Fruit fly (Drosophila melanogaster): ENCODE results near the gene Cpr65Aw.

The Cpr65Aw gene

DNA sequence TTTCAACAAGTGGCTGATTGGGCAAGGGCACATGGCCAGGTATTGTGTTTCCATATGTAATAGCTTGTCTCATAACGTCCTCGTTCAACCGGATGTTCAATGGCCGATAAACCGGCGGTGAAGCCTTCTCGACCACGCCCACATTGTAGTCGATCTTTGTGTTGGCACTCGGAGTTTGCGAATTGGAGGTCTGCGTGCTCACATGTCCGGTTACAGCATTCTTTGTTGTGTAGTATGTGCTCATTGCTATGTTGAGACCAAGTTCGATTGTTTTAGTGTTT is 16.9 kb downstream of the Cpr65Aw start:
- TF ChIP-seq Rel (GFP tag; optimal IDR thresholded peaks at IDR 0.05) (no peak), Rel (tag; optimal IDR thresholded peaks at IDR 0.05) (no peak), HLH106 (tag; optimal IDR thresholded peaks at IDR 0.05) (no peak), OdsH (GFP tag; optimal IDR thresholded peaks at IDR 0.05) (no peak), dmrt93B (GFP tag; optimal IDR thresholded peaks at IDR 0.05) (no peak), CG9705 (GFP tag; optimal IDR thresholded peaks at IDR 0.05) (no peak), psq (GFP tag; optimal IDR thresholded peaks at IDR 0.05) (no peak), sv (GFP tag; optimal IDR thresholded peaks at IDR 0.05) (no peak), h (GFP tag; optimal IDR thresholded peaks at IDR 0.05) (no peak), tai (GFP tag; optimal IDR thresholded peaks at IDR 0.05) (no peak), Myc (optimal IDR thresholded peaks at IDR 0.05) (no peak)

DNA sequence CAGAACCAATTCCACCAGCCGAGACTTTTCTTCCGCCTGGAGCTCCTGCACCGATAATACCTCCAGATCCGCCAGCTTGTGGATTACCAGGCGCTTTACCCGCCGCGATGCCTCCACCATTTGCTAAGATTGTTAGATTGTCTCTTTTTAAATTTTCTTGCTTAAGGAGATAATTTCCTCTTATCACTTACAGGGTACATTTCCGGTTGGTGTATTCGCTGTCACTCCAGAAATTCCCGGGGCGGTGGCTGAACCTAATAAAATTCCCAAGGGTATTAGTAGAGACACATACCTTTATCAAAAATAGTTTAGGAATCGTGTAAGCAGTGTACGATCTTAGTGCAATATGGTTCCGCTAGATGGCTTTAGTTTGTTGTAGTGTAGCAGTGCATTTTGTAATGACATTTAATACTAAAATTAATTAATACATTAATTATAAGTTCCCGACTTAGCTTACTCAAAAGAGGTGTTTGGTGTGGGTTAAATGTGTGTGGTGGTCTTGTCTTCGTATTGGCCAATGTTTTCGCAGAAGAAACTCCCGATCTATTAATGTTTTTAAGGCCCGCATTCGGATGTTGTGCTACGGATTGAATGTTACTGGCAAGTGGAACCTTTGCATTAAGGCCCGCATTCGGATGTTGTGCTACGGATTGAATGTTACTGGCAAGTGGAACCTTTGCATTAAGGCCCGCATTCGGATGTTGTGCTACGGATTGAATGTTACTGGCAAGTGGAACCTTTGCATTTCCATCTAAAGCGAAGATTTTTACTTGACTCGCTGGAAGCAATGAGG is 17.4 kb downstream of the Cpr65Aw start:
- TF ChIP-seq Rel (GFP tag; optimal IDR thresholded peaks at IDR 0.05) (no peak), Rel (tag; optimal IDR thresholded peaks at IDR 0.05) (no peak), tai (GFP tag; optimal IDR thresholded peaks at IDR 0.05) (no peak), psq (GFP tag; optimal IDR thresholded peaks at IDR 0.05) (no peak), Sp1 (GFP tag; optimal IDR thresholded peaks at IDR 0.05) (no peak), CG9705 (GFP tag; optimal IDR thresholded peaks at IDR 0.05) (peak; percentile 32), HLH106 (tag; optimal IDR thresholded peaks at IDR 0.05) (peak; percentile 50), fru (GFP tag; optimal IDR thresholded peaks at IDR 0.05) (peak; percentile 20), Dif (GFP tag; optimal IDR thresholded peaks at IDR 0.05; ENCODE audit: partially characterized antibody) (no peak), sv (GFP tag; optimal IDR thresholded peaks at IDR 0.05) (peak; percentile 4), dmrt93B (GFP tag; optimal IDR thresholded peaks at IDR 0.05) (peak; percentile 17), dsf (GFP tag; optimal IDR thresholded peaks at IDR 0.05; ENCODE audit: borderline replicate concordance) (no peak), rgr (GFP tag; optimal IDR thresholded peaks at IDR 0.05) (peak; percentile 33), Myc (optimal IDR thresholded peaks at IDR 0.05) (peak; percentile 86), usp (GFP tag; optimal IDR thresholded peaks at IDR 0.05) (no peak)

DNA sequence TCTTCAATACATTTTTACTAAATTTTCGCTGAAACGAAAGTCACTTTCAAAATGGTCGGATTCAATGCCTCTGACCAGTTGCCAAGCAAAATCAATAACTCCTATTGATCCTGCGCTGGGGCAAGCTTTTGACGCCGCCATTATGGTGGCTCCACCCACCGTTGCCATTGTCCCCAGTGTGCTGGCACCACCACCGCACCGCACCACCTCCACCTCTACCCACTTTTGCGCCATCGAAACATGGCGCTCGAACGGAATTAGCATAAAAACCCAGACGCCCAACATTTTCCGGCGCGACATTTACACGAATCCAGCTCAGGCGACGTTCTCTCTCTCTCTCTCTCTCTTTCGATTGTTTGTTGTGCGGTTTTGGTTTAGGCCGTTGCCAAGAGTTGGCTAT is 25.3 kb downstream of the Cpr65Aw start:
- TF ChIP-seq Abd-B (GFP tag; optimal IDR thresholded peaks at IDR 0.05): no peak
- TF ChIP-seq Mio (GFP tag; optimal IDR thresholded peaks at IDR 0.05): no peak
- TF ChIP-seq tai (GFP tag; optimal IDR thresholded peaks at IDR 0.05): no peak
- no peak for TF ChIP-seq Hnf4 (GFP tag; optimal IDR thresholded peaks at IDR 0.05)
- no peak for TF ChIP-seq HLH106 (tag; optimal IDR thresholded peaks at IDR 0.05)
- no peak for TF ChIP-seq CG32264 (GFP tag; optimal IDR thresholded peaks at IDR 0.05)
- no peak for TF ChIP-seq lola (GFP tag; optimal IDR thresholded peaks at IDR 0.05)
- no peak for TF ChIP-seq dsf (GFP tag; optimal IDR thresholded peaks at IDR 0.05; ENCODE audit: borderline replicate concordance)
- TF ChIP-seq Dif (GFP tag; optimal IDR thresholded peaks at IDR 0.05; ENCODE audit: partially characterized antibody): no peak
- TF ChIP-seq usp (GFP tag; optimal IDR thresholded peaks at IDR 0.05): no peak
- TF ChIP-seq psq (GFP tag; optimal IDR thresholded peaks at IDR 0.05): no peak
- TF ChIP-seq fru (GFP tag; optimal IDR thresholded peaks at IDR 0.05): no peak
- no peak for TF ChIP-seq Rel (GFP tag; optimal IDR thresholded peaks at IDR 0.05)
- TF ChIP-seq Rel (tag; optimal IDR thresholded peaks at IDR 0.05): no peak

DNA sequence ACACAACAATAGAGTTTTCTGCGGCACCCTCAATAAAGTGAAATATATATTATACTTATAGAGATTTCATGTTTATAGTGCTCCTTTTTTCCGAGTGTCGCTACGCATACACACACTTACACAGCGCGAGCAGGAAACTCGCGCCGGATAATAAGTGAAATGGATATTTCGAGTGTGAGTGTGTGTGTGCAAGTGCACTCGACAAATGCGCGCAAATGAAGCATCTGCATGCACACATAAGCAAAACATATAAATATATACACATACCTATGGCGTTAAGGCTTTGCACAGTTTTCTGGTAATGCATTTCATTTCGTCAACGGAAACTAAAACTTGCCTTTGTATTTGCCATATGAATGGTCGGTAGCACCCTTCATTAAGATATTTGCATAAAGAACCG is 26.7 kb downstream of the Cpr65Aw start:
- TF ChIP-seq Abd-B (GFP tag; optimal IDR thresholded peaks at IDR 0.05) (no peak), GATAd (GFP tag; optimal IDR thresholded peaks at IDR 0.05) (no peak), CG32264 (GFP tag; optimal IDR thresholded peaks at IDR 0.05) (no peak), Myc (optimal IDR thresholded peaks at IDR 0.05) (no peak), Dfd (GFP tag; optimal IDR thresholded peaks at IDR 0.05) (no peak)

DNA sequence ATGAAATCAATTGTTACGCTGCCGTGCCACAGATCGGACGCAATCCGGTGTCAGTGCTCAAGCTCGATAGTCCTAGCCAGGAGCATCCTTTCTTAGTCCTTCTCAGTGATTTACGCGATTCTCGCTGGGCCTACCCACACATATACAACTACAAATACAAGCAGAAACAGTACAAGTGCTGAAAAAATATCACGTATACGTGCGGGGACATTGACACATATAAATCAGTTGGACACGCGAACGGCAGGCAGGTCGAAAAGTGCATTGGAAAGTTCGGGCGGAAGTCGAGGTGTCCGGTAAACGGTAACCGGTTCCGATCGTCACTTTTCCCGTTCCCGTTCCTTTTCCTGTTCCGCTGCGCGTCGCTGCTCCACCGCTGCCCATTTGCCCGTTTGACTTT is 30.8 kb downstream of the Cpr65Aw start:
- TF ChIP-seq dl (GFP tag; optimal IDR thresholded peaks at IDR 0.05; ENCODE audit: insufficient read depth in 1 of 2, partially characterized antibody in 2 of 2): no peak

DNA sequence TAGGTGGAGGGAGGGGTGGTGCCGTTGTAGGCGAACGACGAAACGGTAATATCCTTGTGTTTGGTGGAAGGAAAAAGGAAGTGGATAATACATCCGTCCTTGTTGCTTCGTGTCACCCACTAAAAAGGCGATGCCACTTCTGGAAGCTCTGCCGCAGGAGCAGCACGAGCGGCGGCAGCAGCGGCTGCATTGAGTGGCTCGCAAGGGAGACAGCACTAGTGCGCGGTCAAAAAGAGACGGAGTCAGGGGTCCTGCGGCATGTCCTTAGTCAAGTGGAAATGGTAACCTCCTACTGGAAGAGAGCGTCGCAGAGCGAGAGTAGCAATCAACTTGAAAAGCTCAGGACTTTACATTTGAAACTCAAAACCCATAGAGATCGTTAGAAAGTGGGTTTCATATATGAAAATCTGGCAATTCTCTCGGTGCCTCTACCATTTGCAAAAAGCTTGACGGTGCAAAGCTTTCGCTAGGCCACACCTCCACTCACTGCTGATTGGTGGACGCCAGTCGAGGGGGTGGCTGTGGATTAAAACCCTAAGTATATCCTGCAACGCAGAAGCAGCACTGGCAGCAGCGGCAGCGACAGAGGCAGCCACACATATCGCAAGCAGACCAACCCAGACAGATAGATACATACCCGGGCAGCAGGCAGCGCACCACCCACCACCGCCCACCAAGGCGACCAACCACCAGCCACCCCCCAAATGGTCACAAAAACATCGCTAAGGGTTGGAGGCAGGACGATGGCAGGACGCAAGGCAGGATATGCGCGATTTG is 31.4 kb downstream of the Cpr65Aw start:
- TF ChIP-seq usp (GFP tag; optimal IDR thresholded peaks at IDR 0.05) (no peak), woc (GFP tag; optimal IDR thresholded peaks at IDR 0.05) (no peak), Hr83 (GFP tag; optimal IDR thresholded peaks at IDR 0.05; ENCODE audit: poor library complexity, severe bottlenecking) (no peak), OdsH (GFP tag; optimal IDR thresholded peaks at IDR 0.05) (no peak), rgr (GFP tag; optimal IDR thresholded peaks at IDR 0.05) (no peak), HLH106 (tag; optimal IDR thresholded peaks at IDR 0.05) (no peak), psq (GFP tag; optimal IDR thresholded peaks at IDR 0.05) (no peak), brk (GFP tag; optimal IDR thresholded peaks at IDR 0.05) (no peak), pan (optimal IDR thresholded peaks at IDR 0.05) (no peak), tai (GFP tag; optimal IDR thresholded peaks at IDR 0.05) (no peak), Dif (GFP tag; optimal IDR thresholded peaks at IDR 0.05; ENCODE audit: partially characterized antibody) (no peak), ey (GFP tag; optimal IDR thresholded peaks at IDR 0.05) (no peak), h (GFP tag; optimal IDR thresholded peaks at IDR 0.05) (no peak), fru (GFP tag; optimal IDR thresholded peaks at IDR 0.05) (no peak), Hr78 (GFP tag; optimal IDR thresholded peaks at IDR 0.05) (no peak), Rel (GFP tag; optimal IDR thresholded peaks at IDR 0.05) (no peak), Rel (tag; optimal IDR thresholded peaks at IDR 0.05) (no peak), N (GFP tag; optimal IDR thresholded peaks at IDR 0.05) (no peak), lola (GFP tag; optimal IDR thresholded peaks at IDR 0.05) (no peak), CG9705 (GFP tag; optimal IDR thresholded peaks at IDR 0.05) (no peak), sv (GFP tag; optimal IDR thresholded peaks at IDR 0.05) (no peak)
